Worm (Caenorhabditis elegans) whole organism, young adult: ENCODE measurements around the gene sams-1.

Source experiments
- B0261.1 ChIP-seq: sonication (generic microtip); optimal IDR thresholded peaks from 2 replicates; lab custom pipeline; 2016; ENCODE audit warnings: mild to moderate bottlenecking, missing genetic modification characterization, moderate library complexity, missing compliant biosample characterization
- B0336.3 ChIP-seq: fragments of 200-800 bp; sonication (Bioruptor generic); IDR thresholded peaks from 2 replicates; pipeline ENCODE4 v1.3.6; 2022; ENCODE audit warnings: missing genetic modification characterization, missing compliant biosample characterization
- F22D6.2 ChIP-seq: sonication (generic microtip); optimal IDR thresholded peaks from 2 replicates; lab custom pipeline; 2016; ENCODE audit warnings: mild to moderate bottlenecking, missing genetic modification characterization, missing compliant biosample characterization
- K11D2.4 ChIP-seq: fragments of 200-800 bp; sonication (Bioruptor generic); IDR thresholded peaks from 2 replicates; pipeline ENCODE4 v1.3.6; 2022; ENCODE audit warnings: missing genetic modification reagents, missing genetic modification characterization, missing compliant biosample characterization
- K12H6.12 ChIP-seq: fragments of 200-800 bp; sonication (Bioruptor generic); optimal IDR thresholded peaks from 2 replicates; lab custom pipeline; 2018; ENCODE audit warnings: mild to moderate bottlenecking, missing genetic modification characterization, missing compliant biosample characterization
- T07F8.4 ChIP-seq: sonication (generic microtip); optimal IDR thresholded peaks from 2 replicates; lab custom pipeline; 2016; ENCODE audit warnings: mild to moderate bottlenecking, missing genetic modification characterization, moderate library complexity, missing compliant biosample characterization
- T26A5.8 ChIP-seq: sonication (generic microtip); optimal IDR thresholded peaks from 2 replicates; lab custom pipeline; 2016; ENCODE audit warnings: missing genetic modification characterization, missing compliant biosample characterization
- Y53G8AR.9 ChIP-seq: fragments of 200-800 bp; sonication (Bioruptor generic); conservative IDR thresholded peaks from 2 replicates; pipeline ENCODE4 v1.3.6; 2022; ENCODE audit warnings: missing genetic modification reagents, missing genetic modification characterization, missing compliant biosample characterization
- Y56A3A.18 ChIP-seq: fragments of 200-800 bp; sonication (Bioruptor generic); IDR thresholded peaks from 2 replicates; pipeline ENCODE4 v1.3.6; 2022; ENCODE audit warnings: missing genetic modification reagents, missing genetic modification characterization, missing compliant biosample characterization
- Y67H2A.10 ChIP-seq: fragments of 200-800 bp; sonication (Bioruptor generic); conservative IDR thresholded peaks from 2 replicates; pipeline ENCODE4 v1.3.6; 2022; ENCODE audit warnings: missing genetic modification reagents, missing genetic modification characterization, missing compliant biosample characterization
- aptf-3 ChIP-seq: fragments of 200-800 bp; sonication (Bioruptor generic); IDR thresholded peaks from 2 replicates; pipeline ENCODE4 v1.3.6; 2022; ENCODE audit warnings: missing genetic modification characterization, missing compliant biosample characterization
- atf-7 ChIP-seq: sonication (generic microtip); optimal IDR thresholded peaks from 2 replicates; lab custom pipeline; 2017; ENCODE audit warnings: mild to moderate bottlenecking, missing genetic modification characterization, missing compliant biosample characterization
- cebp-1 ChIP-seq, 2 experiments: fragments of 200-800 bp in 1 of 2; sonication (Bioruptor generic) in 1 of 2; sonication (generic microtip) in 1 of 2; IDR thresholded peaks in 1 of 2; optimal IDR thresholded peaks in 1 of 2; 2 replicates each; pipeline versions ENCODE4 v1.3.6 to Lab custom; 2017 to 2022; ENCODE audit warnings: missing compliant biosample characterization in 2 of 2, missing genetic modification characterization in 2 of 2, mild to moderate bottlenecking in 1 of 2, missing genetic modification reagents in 1 of 2, moderate library complexity in 1 of 2
- ceh-100 ChIP-seq: fragments of 200-800 bp; sonication (Bioruptor generic); IDR thresholded peaks from 2 replicates; pipeline ENCODE4 v1.3.6; 2022; ENCODE audit warnings: missing genetic modification reagents, missing genetic modification characterization, missing compliant biosample characterization
- ceh-27 ChIP-seq: fragments of 200-800 bp; sonication (Bioruptor generic); optimal IDR thresholded peaks from 2 replicates; lab custom pipeline; 2018; ENCODE audit warnings: mild to moderate bottlenecking, missing genetic modification characterization, moderate library complexity, missing compliant biosample characterization
- ceh-91 ChIP-seq: fragments of 200-800 bp; sonication (Bioruptor generic); IDR thresholded peaks from 2 replicates; pipeline ENCODE4 v1.3.6; 2022; ENCODE audit warnings: missing genetic modification reagents, missing genetic modification characterization, missing compliant biosample characterization
- efl-1 ChIP-seq: fragments of 150-350 bp; optimal IDR thresholded peaks from 2 replicates; lab custom pipeline; 2014; ENCODE audit warnings: missing biosample characterization, missing genetic modification reagents, missing genetic modification characterization
- gei-17 ChIP-seq: fragments of 200-800 bp; sonication (Bioruptor generic); optimal IDR thresholded peaks from 2 replicates; lab custom pipeline; 2018; ENCODE audit warnings: mild to moderate bottlenecking, missing genetic modification characterization, missing compliant biosample characterization
- lag-1 ChIP-seq: fragments of 200-800 bp; sonication (Bioruptor generic); IDR thresholded peaks from 2 replicates; pipeline ENCODE4 v1.3.6; 2022; ENCODE audit warnings: missing genetic modification reagents, missing genetic modification characterization, missing compliant biosample characterization
- let-526 ChIP-seq: fragments of 200-800 bp; sonication (Bioruptor generic); IDR thresholded peaks from 2 replicates; pipeline ENCODE4 v1.3.6; 2022; ENCODE audit warnings: missing genetic modification reagents, missing genetic modification characterization, missing compliant biosample characterization
- lin-54 ChIP-seq: fragments of 200-800 bp; sonication (Bioruptor generic); optimal IDR thresholded peaks from 2 replicates; lab custom pipeline; 2018; ENCODE audit warnings: mild to moderate bottlenecking, missing genetic modification characterization, missing compliant biosample characterization
- madf-8 ChIP-seq: fragments of 200-800 bp; sonication (Bioruptor generic); conservative IDR thresholded peaks from 2 replicates; pipeline ENCODE4 v1.3.6; 2022; ENCODE audit warnings: missing genetic modification reagents, missing genetic modification characterization, missing compliant biosample characterization
- mel-28 ChIP-seq: sonication (generic microtip); optimal IDR thresholded peaks from 2 replicates; lab custom pipeline; 2016; ENCODE audit warnings: borderline replicate concordance, mild to moderate bottlenecking, missing genetic modification characterization, missing compliant biosample characterization
- nfyb-1 ChIP-seq: fragments of 200-800 bp; sonication (Bioruptor generic); IDR thresholded peaks from 2 replicates; pipeline ENCODE4 v1.3.6; 2022; ENCODE audit warnings: missing genetic modification reagents, missing genetic modification characterization, missing compliant biosample characterization
- nhr-80 ChIP-seq: sonication (generic microtip); optimal IDR thresholded peaks from 2 replicates; lab custom pipeline; 2016; ENCODE audit warnings: missing genetic modification characterization, missing compliant biosample characterization
- nhr-90 ChIP-seq: sonication (generic microtip); optimal IDR thresholded peaks from 2 replicates; lab custom pipeline; 2016; ENCODE audit warnings: missing genotype, mild to moderate bottlenecking, missing genetic modification characterization, missing compliant biosample characterization
- pha-4 ChIP-seq: fragments of 150-350 bp; sonication (generic microtip); optimal IDR thresholded peaks from 2 replicates; lab custom pipeline; 2014; ENCODE audit warnings: missing biosample characterization, missing genetic modification reagents, missing genetic modification characterization
- rcor-1 ChIP-seq: fragments of 200-800 bp; sonication (Bioruptor generic); IDR thresholded peaks from 2 replicates; pipeline ENCODE4 v1.3.6; 2022; ENCODE audit warnings: missing genetic modification reagents, missing genetic modification characterization, missing compliant biosample characterization
- repo-1 ChIP-seq: sonication (generic microtip); optimal IDR thresholded peaks from 2 replicates; lab custom pipeline; 2017; ENCODE audit warnings: mild to moderate bottlenecking, missing genetic modification characterization, missing compliant biosample characterization
- sdz-38 ChIP-seq: sonication (generic microtip); optimal IDR thresholded peaks from 2 replicates; lab custom pipeline; 2016; ENCODE audit warnings: missing genotype, missing genetic modification characterization, missing compliant biosample characterization
- snpc-1.1 ChIP-seq: sonication (generic microtip); optimal IDR thresholded peaks from 2 replicates; lab custom pipeline; 2017; ENCODE audit warnings: missing genetic modification characterization, mild to moderate bottlenecking, missing compliant biosample characterization, antibody characterized with exemption, moderate library complexity, missing genotype, missing genetic modification reagents; ENCODE audit not compliant: insufficient read depth
- zim-3 ChIP-seq: sonication (generic microtip); optimal IDR thresholded peaks from 2 replicates; lab custom pipeline; 2017; ENCODE audit warnings: mild to moderate bottlenecking, missing genetic modification characterization, moderate library complexity, missing compliant biosample characterization
- ztf-26 ChIP-seq: sonication (generic microtip); optimal IDR thresholded peaks from 2 replicates; lab custom pipeline; 2017; ENCODE audit warnings: missing genetic modification characterization, missing compliant biosample characterization
- ztf-6 ChIP-seq: fragments of 200-800 bp; sonication (Bioruptor generic); IDR thresholded peaks from 2 replicates; pipeline ENCODE4 v1.3.6; 2022; ENCODE audit warnings: missing genetic modification reagents, missing genetic modification characterization, missing compliant biosample characterization

The sams-1 gene

DNA sequence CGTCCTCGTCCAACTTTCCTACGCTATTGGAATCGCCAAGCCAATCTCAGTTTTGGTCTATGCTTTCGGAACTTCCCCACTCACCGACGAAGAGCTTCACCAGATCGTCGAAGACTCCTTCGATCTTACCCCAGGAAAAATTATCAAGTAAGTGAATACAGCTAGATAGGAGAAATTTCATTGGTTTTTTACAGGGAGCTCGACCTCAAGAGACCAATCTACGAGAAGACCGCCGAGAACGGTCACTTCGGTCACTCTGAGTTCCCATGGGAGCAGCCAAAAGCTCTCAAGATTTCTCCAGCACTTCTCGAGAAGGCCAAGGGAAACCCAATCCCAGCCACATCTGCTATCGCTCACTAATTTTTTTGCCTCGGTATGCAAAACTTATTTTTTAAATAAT is 1.3 kb downstream of the sams-1 start:
- TF ChIP-seq ceh-27 (GFP tag; lab: Kevin White, UChicago) (no peak), madf-8 (GFP tag; lab: Robert Waterston, UW) (no peak), gei-17 (no peak), lin-54 (GFP tag; lab: Kevin White, UChicago) (no peak), cebp-1 (GFP tag; IDR thresholded peaks at IDR 0.05; lab: Robert Waterston, UW) (no peak), cebp-1 (tag; optimal IDR thresholded peaks at IDR 0.05; lab: Kevin White, UChicago) (no peak), T26A5.8 (tag; lab: Kevin White, UChicago) (no peak), K12H6.12 (no peak), pha-4 (tag; lab: Kevin White, UChicago) (no peak), lag-1 (no peak), atf-7 (tag; lab: Kevin White, UChicago) (no peak), snpc-1.1 (tag; lab: Kevin White, UChicago) (no peak), T07F8.4 (tag; lab: Kevin White, UChicago) (no peak), mel-28 (tag; lab: Kevin White, UChicago) (no peak), nhr-90 (tag; lab: Kevin White, UChicago) (no peak)

DNA sequence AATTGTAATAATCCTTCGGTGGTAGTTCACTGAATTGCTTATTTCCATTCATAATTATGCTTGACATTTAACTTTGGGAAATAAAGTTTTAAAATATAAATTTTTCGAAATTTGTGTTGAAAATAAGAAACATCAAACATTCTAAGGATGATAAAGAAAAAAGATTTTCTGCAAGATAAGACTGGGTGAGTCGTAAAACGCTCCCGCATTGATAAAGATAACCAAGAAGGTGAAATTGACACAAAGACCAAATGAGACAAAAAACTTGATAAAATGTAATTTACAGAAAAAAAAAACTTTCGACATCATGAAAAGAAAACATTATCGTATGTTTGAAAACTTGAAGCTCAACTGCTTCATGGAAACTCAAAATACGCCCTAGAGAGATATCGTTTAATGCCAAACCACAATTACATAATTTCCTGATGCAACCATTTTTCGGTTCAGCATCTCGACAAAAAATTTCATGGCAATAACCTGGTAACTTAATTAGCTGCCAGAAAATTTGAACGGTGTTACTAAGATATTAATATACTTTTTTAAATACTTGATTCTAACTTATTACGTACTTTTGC is 2.3 kb downstream of the sams-1 start:
- TF ChIP-seq B0336.3 (GFP tag; lab: Robert Waterston, UW) (peak; percentile 13; the same call in 1 of the 2 replicates), repo-1 (tag; lab: Kevin White, UChicago) (peak; percentile 2), sdz-38 (tag; lab: Kevin White, UChicago) (no peak), cebp-1 (GFP tag; IDR thresholded peaks at IDR 0.05; lab: Robert Waterston, UW) (no peak), cebp-1 (tag; optimal IDR thresholded peaks at IDR 0.05; lab: Kevin White, UChicago) (peak; percentile 30), Y67H2A.10 (GFP tag; lab: Robert Waterston, UW) (no peak), Y53G8AR.9 (GFP tag; lab: Robert Waterston, UW) (peak; percentile 52; the same call in 1 of the 2 replicates), ztf-26 (tag; lab: Kevin White, UChicago) (peak; percentile 46), nhr-80 (tag; lab: Kevin White, UChicago) (peak; percentile 59), F22D6.2 (tag; lab: Kevin White, UChicago) (no peak), zim-3 (no peak), T26A5.8 (tag; lab: Kevin White, UChicago) (peak; percentile 11), B0261.1 (tag; lab: Kevin White, UChicago) (peak; percentile 2), Y56A3A.18 (GFP tag; lab: Robert Waterston, UW) (peak; percentile 56), ztf-6 (GFP tag; lab: Robert Waterston, UW) (no peak), nfyb-1 (0 out of 2 replicates have a peak, but pooled peaks have one; percentile 16), ceh-100 (GFP tag; lab: Robert Waterston, UW) (peak; percentile 12; the same call in 1 of the 2 replicates), K11D2.4 (GFP tag; lab: Robert Waterston, UW) (0 out of 2 replicates have a peak, but pooled peaks have one; percentile 24), aptf-3 (no peak), ceh-91 (GFP tag; lab: Robert Waterston, UW) (no peak), rcor-1 (GFP tag; lab: Robert Waterston, UW) (peak; percentile 7; the same call in 1 of the 2 replicates), efl-1 (no peak)

DNA sequence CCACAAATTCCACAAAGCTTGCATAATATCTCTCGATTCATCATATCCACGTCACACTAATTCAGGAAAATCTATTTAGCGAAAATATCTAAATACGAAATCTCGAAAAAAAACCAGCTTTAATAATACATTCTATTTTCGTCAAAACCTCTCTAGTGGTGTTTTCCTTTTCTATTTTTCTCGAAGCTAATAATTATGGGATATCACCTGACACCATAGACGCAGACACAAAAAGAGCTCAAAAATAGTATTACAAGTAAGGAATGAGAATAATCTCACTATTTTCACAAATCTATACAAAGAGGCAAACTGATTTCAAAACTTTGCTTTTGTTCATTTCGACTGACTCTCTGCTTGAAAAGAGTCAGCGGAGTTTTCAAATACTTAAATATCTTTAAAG is 3.3 kb downstream of the sams-1 start:
- TF ChIP-seq atf-7 (tag; lab: Kevin White, UChicago): no peak

DNA sequence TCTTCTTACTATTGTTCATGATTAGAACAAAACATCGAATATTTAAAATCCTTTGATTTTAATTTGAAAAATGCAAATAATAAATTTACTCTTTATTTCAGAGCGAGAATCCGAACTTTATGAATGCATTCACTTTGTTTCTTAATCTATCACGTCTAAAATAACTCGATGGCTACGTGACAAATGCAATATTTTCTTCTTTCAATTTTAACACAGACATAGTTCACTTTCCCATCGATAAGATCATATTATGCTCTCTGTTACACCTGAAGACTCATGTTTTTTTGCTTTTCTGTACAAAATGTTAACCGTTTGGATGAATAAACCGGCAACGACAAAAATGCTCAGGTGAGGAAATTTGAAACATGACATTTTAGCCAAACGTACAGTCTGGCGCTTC is 3.8 kb downstream of the sams-1 start:
- TF ChIP-seq K11D2.4 (GFP tag; lab: Robert Waterston, UW) (peak; percentile 29; the same call in 1 of the 2 replicates), let-526 (no peak), lag-1 (no peak)
